Worm (Caenorhabditis elegans) whole organism, midembryonic: ENCODE measurements around the gene fipr-19.

Source experiments
- T22C8.4 ChIP-seq: fragments of 200-800 bp; sonication (Bioruptor generic); IDR thresholded peaks from 2 replicates; pipeline ENCODE4 v1.3.6; 2022; ENCODE audit warnings: missing genetic modification characterization, missing compliant biosample characterization
- cog-1 ChIP-seq: sonication (generic microtip); optimal IDR thresholded peaks from 2 replicates; lab custom pipeline; 2016; ENCODE audit warnings: missing genetic modification characterization, missing compliant biosample characterization
- flt-1 ChIP-seq: fragments of 200-800 bp; sonication (Bioruptor generic); IDR thresholded peaks from 2 replicates; pipeline ENCODE4 v1.3.6; 2022; ENCODE audit warnings: missing genetic modification characterization, missing compliant biosample characterization
- klf-2 ChIP-seq: fragments of 200-800 bp; sonication (Bioruptor generic); conservative IDR thresholded peaks from 2 replicates; pipeline ENCODE4 v1.3.6; 2022; ENCODE audit warnings: missing genetic modification reagents, missing genetic modification characterization, missing compliant biosample characterization
- med-1 ChIP-seq: sonication (generic microtip); optimal IDR thresholded peaks from 2 replicates; lab custom pipeline; 2017; ENCODE audit warnings: missing genetic modification characterization, mild to moderate bottlenecking, missing compliant biosample characterization, antibody characterized with exemption, missing genetic modification reagents; ENCODE audit not compliant: insufficient read depth
- ref-1 ChIP-seq: fragments of 200-800 bp; sonication (Bioruptor generic); conservative IDR thresholded peaks from 2 replicates; pipeline ENCODE4 v1.3.6; 2022; ENCODE audit warnings: missing genetic modification reagents, missing genetic modification characterization, missing compliant biosample characterization
- tab-1 ChIP-seq: fragments of 200-800 bp; sonication (Bioruptor generic); IDR thresholded peaks from 2 replicates; pipeline ENCODE4 v1.3.6; 2022; ENCODE audit warnings: missing genetic modification characterization, missing compliant biosample characterization
- ztf-23 ChIP-seq: fragments of 200-800 bp; sonication (Bioruptor generic); IDR thresholded peaks from 2 replicates; pipeline ENCODE4 v1.3.6; 2022; ENCODE audit warnings: missing genetic modification reagents, missing genetic modification characterization, missing compliant biosample characterization
- ztf-29 ChIP-seq: fragments of 200-800 bp; sonication (Bioruptor generic); IDR thresholded peaks from 2 replicates; pipeline ENCODE4 v1.3.6; 2022; ENCODE audit warnings: missing genetic modification reagents, missing genetic modification characterization, missing compliant biosample characterization

Gene fipr-19

DNA sequence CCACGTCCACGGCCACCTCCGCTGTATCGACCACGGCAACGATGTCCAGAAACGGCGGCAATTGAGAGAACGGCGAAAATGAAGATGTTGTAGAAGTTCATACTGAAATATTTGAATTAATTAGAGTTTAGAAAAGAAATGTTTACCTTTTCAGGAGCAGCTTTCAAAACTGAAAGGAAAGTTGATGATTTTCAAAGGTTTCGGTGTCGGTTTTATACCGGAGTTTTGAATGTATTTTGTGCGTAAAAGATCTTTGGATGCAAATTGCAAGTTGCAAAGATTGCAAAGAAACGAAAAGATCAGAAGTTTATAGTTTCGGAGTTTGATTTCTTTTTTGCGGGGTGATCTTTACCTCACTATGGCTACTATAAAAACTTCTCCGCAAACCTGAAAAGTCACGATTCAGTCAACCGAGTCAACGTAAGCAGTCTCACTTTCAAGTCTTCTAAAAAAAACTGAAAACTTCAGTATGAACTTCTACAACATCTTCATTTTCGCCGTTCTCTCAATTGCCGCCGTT is at the start of gene fipr-19, which contains the start of gene fipr-18:
TSS of gene fipr-19 (minus strand) at position 101 of the 520 bp plus-strand sequence.
TSS of gene fipr-18 (plus strand) at position 470 of the 520 bp plus-strand sequence.
- TF ChIP-seq ztf-29 (no peak), flt-1 (GFP tag; lab: Robert Waterston, UW) (no peak), klf-2 (GFP tag; lab: Robert Waterston, UW) (no peak), med-1 (no peak), ref-1 (no peak)

DNA sequence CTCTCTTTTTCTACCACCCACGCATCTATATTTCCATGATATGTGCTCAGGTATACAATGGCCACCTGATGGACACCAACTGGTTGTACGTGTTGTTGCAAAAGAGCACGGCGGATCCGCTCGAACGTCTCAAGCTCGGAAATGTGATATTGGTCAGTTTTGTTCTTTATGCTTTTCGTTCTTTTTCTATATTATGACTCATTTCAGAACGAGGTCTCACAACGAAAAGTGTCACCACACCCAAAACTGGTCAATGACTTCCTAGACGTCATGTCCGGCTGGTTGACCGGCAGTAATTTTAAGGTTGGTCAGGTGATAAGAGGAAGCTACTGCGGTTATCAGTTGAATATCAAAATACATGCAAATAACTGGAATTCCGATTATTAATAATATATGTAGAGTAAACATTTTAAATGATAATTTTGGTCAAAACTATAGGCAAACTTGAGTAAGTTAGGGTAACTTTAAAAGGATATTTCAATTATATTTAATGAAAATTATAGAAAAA is 49.4 kb upstream of the fipr-19 start, which contains the start of gene cls-1:
TSS of gene cls-1 (plus strand) at position 51 of the 508 bp plus-strand sequence.
- TF ChIP-seq ztf-23 (GFP tag; lab: Robert Waterston, UW) (no peak), tab-1 (no peak), cog-1 (tag; lab: Kevin White, UChicago) (no peak), ztf-29 (no peak), klf-2 (GFP tag; lab: Robert Waterston, UW) (no peak), med-1 (no peak)

DNA sequence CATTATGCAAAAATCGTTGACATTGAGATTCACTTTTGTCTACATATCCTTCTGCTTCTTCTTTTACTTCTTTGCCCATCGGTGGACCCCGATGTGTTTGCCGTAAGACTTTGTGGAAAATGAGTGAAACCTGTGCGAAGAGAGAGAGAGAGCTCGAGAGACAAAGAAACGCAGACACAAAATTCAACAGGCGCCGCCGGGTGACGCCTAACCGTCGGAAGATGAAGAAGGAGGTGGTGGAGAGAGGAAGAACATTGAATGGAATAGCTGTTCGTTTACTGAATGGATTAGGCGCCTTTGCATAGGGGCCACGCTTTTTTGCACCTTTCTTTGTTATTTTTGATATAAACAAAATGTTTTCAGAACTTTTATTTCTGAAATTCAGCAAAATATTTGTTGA is 48.2 kb upstream of the fipr-19 start:
- TF ChIP-seq ztf-29 = no peak
- no peak for TF ChIP-seq cog-1 (tag; lab: Kevin White, UChicago)
- TF ChIP-seq flt-1 (GFP tag; lab: Robert Waterston, UW) = no peak

DNA sequence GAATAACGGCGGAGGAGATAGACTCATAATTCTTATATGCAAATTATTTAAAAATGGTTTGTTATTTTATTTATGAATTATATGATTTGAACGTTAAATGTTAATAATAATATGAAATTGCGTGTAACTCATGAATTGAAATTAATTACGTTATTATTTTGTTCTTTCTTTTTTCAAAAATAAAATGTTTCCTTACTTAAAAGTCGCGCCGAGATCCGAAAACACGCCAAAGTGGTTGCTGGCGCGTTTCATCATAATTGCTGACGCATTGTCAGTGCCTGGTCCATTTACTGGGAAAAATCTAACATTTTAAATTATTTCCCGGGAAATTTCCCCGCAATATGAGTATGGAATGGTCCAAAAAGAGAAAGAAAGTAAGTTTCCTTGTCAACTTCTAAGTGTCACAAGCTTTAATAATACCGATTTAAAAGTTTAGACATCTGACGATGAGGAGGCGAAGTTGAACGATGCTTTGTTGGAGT is 40.7 kb upstream of the fipr-19 start, which contains the start of the genes C07H6.9 and sap-140:
TSS of gene C07H6.9 (minus strand) at position 51 of the 482 bp plus-strand sequence.
TSS of gene sap-140 (plus strand) at position 318 of the 482 bp plus-strand sequence.
- no peak for TF ChIP-seq ztf-29
- TF ChIP-seq med-1 = peak; percentile 13
- TF ChIP-seq cog-1 (tag; lab: Kevin White, UChicago) = peak; percentile 17

DNA sequence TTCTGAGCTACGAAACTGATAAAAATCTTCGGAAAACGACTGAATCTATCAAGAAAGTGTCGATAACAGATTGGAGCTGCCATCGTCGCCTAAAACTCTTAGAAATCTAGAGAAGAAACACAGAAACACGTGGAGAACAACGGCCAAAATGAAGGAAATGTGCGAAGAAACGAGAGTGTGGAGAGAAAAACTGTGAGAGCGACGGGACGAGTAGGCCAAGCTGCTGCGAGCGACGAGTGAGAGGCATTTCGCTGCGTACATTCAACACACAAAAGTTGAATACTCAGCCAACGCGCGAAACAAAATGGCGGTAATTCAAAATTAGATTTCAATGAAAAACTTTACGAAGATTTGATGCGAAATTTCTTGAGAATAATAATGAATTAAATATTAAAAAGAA is 39.6 kb upstream of the fipr-19 start:
- TF ChIP-seq cog-1 (tag; lab: Kevin White, UChicago) = peak; percentile 63
- TF ChIP-seq ref-1 = no peak
- no peak for TF ChIP-seq klf-2 (GFP tag; lab: Robert Waterston, UW)
- no peak for TF ChIP-seq T22C8.4
- TF ChIP-seq tab-1 = 0 out of 2 replicates have a peak, but pooled peaks have one; percentile 20
- peak; percentile 69 for TF ChIP-seq ztf-29
- peak; percentile 64; the same call in 1 of the 2 replicates for TF ChIP-seq ztf-23 (GFP tag; lab: Robert Waterston, UW)
- no peak for TF ChIP-seq med-1
- peak; percentile 61; the same call in 1 of the 2 replicates for TF ChIP-seq flt-1 (GFP tag; lab: Robert Waterston, UW)

DNA sequence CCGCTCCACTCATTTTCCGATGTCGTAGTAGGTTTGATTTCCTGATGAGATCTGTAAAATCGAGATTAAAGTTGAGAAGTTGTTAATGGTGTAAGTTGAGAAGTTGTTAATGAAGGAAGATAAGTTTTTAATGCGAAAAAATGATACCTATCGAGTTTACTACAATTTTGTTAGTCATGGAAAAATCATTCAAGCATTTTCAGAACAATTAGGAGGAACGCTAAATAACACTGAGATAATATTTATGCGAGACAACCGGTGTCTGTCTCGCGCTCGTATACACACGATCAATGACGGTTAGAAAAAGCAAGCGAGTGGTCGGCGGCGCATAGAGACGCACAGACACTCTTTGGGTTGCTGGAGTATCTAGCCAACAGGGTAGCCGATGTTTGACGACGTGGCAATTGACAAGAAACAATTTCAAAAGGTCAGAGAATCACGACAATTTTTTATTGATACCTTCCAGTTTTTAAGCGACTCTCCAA is 39.1 kb upstream of the fipr-19 start, which contains the start of gene cgh-1:
TSS of gene cgh-1 (minus strand) at position 51 of the 485 bp plus-strand sequence.
- TF ChIP-seq cog-1 (tag; lab: Kevin White, UChicago) (no peak), T22C8.4 (no peak), ztf-23 (GFP tag; lab: Robert Waterston, UW) (no peak), ref-1 (no peak), ztf-29 (no peak), med-1 (no peak), tab-1 (no peak), klf-2 (GFP tag; lab: Robert Waterston, UW) (no peak), flt-1 (GFP tag; lab: Robert Waterston, UW) (no peak)

DNA sequence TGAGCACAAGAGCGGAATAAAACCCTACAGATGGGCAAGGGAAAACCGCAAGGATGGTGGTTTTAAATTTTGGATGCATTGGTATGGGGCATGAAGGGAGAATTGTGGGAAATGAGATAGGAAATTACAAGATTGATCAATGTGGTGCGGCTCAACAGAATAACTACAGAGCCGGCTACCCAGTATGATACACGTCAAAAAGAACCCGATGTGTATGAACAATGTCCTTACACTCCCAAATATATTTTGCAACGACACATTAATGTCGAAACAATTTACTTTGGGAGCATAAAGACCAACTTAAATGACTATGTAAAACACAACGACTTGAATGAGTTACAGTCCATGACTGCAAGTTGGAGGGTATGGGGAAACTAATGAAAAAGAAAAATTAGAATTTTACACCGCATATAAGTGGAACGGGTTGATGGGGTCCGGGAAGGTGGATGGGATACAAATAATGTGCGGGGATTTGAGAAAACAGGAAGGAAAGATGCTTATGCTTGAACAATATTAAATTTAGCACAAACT is 36.9 kb upstream of the fipr-19 start:
- TF ChIP-seq tab-1 = no peak
- no peak for TF ChIP-seq klf-2 (GFP tag; lab: Robert Waterston, UW)
- no peak for TF ChIP-seq med-1
- no peak for TF ChIP-seq ztf-29
- TF ChIP-seq T22C8.4 = no peak
- TF ChIP-seq flt-1 (GFP tag; lab: Robert Waterston, UW) = no peak
- no peak for TF ChIP-seq ztf-23 (GFP tag; lab: Robert Waterston, UW)
- no peak for TF ChIP-seq ref-1
- TF ChIP-seq cog-1 (tag; lab: Kevin White, UChicago) = no peak

DNA sequence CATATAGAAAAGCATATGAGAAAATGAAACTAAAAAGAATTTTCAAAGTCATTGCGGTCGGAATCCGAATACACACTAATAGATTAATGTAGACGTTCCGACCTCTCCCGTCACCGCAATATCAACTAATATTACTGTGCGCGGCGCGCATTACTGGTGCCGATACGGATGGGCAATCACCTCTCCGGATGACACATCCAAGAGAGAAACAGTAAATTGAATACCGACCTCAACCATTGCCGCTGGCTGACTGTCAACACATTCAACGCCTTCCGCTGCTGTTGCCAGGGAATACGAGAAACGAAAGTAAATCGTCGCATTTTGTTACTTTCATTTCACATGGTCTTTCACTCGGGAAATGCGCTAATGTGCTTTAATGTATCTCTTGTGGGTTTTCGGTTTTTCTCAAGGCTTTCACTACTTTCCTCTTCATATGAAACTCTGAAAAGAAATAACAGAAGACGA is 36.1 kb upstream of the fipr-19 start:
- TF ChIP-seq klf-2 (GFP tag; lab: Robert Waterston, UW) = no peak
- peak; percentile 78 for TF ChIP-seq flt-1 (GFP tag; lab: Robert Waterston, UW)

DNA sequence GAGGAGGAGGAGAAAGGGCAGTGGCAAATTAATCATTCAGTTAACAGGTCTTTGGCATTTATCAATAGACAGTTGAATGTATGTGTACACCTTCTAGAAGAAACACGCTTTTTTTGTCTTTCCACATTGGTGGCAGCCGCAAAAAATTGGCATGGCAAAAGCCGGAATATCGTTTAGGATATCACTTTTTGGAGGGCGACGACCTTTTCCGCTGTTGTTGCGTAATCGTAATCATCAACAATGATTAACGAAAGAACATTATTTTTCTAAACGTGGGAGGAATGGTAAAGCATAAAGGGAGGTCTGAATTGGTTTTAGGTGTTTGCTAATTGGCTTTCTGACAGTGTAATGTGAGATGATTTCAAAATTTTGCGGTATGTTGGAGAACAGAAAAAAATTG is 33.2 kb upstream of the fipr-19 start:
- no peak for TF ChIP-seq ztf-23 (GFP tag; lab: Robert Waterston, UW)
- TF ChIP-seq tab-1 = no peak
- no peak for TF ChIP-seq ztf-29
- TF ChIP-seq T22C8.4 = no peak
- no peak for TF ChIP-seq med-1
- TF ChIP-seq cog-1 (tag; lab: Kevin White, UChicago) = no peak
- TF ChIP-seq klf-2 (GFP tag; lab: Robert Waterston, UW) = no peak
- TF ChIP-seq flt-1 (GFP tag; lab: Robert Waterston, UW) = no peak
- TF ChIP-seq ref-1 = no peak

DNA sequence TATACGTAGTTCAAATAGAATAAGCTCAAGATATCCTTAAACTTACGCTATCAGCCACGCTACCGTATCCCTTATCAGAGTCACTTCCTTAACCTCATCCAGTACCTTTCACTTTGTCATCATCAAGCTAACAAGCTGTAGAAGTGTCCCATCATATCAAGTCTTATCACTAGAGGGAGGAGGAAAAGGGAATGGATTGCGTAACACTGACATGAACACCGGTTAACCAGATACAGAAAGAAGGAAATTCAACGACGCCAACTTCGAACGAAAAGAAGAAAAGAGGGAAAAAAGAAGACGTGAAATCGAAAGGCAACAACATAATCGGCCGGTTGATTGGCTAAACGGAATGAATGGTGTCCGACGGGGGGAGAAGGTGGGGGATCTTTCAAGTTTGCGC is 31.3 kb upstream of the fipr-19 start:
- TF ChIP-seq ztf-29 (no peak), ref-1 (no peak), cog-1 (tag; lab: Kevin White, UChicago) (no peak), med-1 (no peak), T22C8.4 (no peak), flt-1 (GFP tag; lab: Robert Waterston, UW) (no peak), tab-1 (no peak), klf-2 (GFP tag; lab: Robert Waterston, UW) (no peak), ztf-23 (GFP tag; lab: Robert Waterston, UW) (no peak)
